Worm (Caenorhabditis elegans) whole organism, mixed stage, embryonic: ENCODE data around the gene maph-9.

Experiments
- blmp-1 ChIP-seq: fragments of 150-350 bp; optimal IDR thresholded peaks from 2 replicates; lab custom pipeline; 2014; ENCODE audit warnings: missing biosample characterization, missing genetic modification characterization
- ces-1 ChIP-seq: fragments of 150-350 bp; optimal IDR thresholded peaks from 2 replicates; lab custom pipeline; 2014; ENCODE audit warnings: missing biosample characterization, missing genetic modification reagents, missing genetic modification characterization
- elt-3 ChIP-seq: fragments of 150-350 bp; optimal IDR thresholded peaks from 2 replicates; lab custom pipeline; 2014; ENCODE audit warnings: missing biosample characterization, missing genetic modification characterization
- lin-13 ChIP-seq: fragments of 150-350 bp; optimal IDR thresholded peaks from 2 replicates; lab custom pipeline; 2014; ENCODE audit warnings: missing biosample characterization, missing genetic modification characterization
- lsy-2 ChIP-seq: fragments of 150-350 bp; optimal IDR thresholded peaks from 2 replicates; lab custom pipeline; 2014; ENCODE audit warnings: missing biosample characterization, missing genetic modification characterization
- nhr-237 ChIP-seq: fragments of 150-350 bp; optimal IDR thresholded peaks from 2 replicates; lab custom pipeline; 2014; ENCODE audit warnings: missing biosample characterization, missing genetic modification characterization
- ztf-11 ChIP-seq: fragments of 150-350 bp; optimal IDR thresholded peaks from 2 replicates; lab custom pipeline; 2014; ENCODE audit warnings: missing biosample characterization, missing genetic modification characterization

DNA sequence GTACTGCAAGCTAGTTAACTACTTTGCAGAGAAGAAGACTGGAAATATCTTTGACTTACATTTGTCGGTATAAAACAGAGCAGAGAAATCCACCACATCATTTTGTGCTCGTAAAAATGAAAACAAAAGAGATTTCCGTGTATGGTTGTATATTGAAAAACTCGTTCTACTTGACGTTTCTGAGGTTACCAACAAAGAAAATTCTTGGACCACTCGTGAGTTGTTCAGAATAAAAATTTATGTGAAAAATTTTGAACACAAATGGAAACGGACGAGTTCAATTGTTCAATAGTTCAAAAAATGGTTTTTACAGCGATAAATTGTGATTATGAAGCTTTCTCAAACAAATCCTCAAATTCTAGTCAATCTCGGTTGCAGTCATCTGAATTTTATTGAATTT, 28.2 kb downstream of the maph-9 start, which contains the start of gene clec-179:
- no peak for TF ChIP-seq ztf-11 (tag; lab: Kevin White, UChicago)
- TF ChIP-seq lin-13 (tag; lab: Kevin White, UChicago): no peak
- TF ChIP-seq lsy-2 (tag; lab: Kevin White, UChicago): no peak
- TF ChIP-seq blmp-1 (tag; lab: Kevin White, UChicago): no peak
- no peak for TF ChIP-seq elt-3
- TF ChIP-seq ces-1 (GFP tag; lab: Kevin White, UChicago): no peak
- TF ChIP-seq nhr-237: no peak
